Fruit fly (Drosophila melanogaster): Measurements from ENCODE around the gene CG1578.
A peak's percentile ranks its signal among the peaks of the same experiment; 100 is the strongest.

DNA sequence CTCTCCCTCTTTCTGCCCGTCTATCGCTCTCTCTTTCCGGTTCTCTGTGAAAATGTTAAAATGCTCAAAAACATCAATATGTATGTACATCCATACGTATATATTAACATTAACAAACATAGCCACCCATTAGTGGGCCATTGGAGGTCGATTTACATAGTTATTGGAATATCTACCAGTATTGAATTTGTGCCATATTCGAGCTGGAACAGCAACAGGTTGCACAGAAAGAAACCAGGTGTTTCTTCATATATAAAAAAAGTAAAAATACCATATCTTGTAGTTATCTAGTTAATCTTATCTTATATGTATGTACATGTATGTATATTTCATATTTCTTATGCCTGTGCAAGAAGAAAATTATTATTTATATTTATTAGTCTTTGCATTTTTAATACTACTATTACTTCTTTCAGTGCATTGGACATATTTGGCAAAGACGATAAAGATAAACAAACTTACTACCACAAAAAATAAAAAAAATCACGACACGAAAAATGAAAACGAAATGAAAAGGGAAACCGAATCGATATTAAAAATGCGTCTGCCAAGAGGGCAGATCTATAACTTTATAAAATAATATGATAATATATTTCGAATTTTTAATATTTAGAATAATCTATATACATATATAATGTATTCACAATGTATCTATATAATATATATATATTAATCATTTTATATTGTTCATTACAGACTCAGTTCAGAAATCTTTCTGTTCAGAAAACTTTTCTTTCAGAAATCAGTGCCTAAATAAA, 32.3 kb upstream of the CG1578 start:
- TF ChIP-seq CG10147 (GFP tag; optimal IDR thresholded peaks at IDR 0.05) (peak; percentile 5), unpg (GFP tag; optimal IDR thresholded peaks at IDR 0.05) (peak; percentile 62), CG11723 (GFP tag; optimal IDR thresholded peaks at IDR 0.05) (no peak), YL-1 (GFP tag; optimal IDR thresholded peaks at IDR 0.05) (no peak)

Data from whole organism, embryonic.